Worm (Caenorhabditis elegans) whole organism, L2 larva: Measurements from ENCODE around the gene M04G7.2.

ENCODE experiments used
- C34F6.9 ChIP-seq: fragments of 150-350 bp; optimal IDR thresholded peaks from 2 replicates; lab custom pipeline; 2014; ENCODE audit warnings: missing biosample characterization, missing genetic modification characterization
- ZK546.5 ChIP-seq: sonication (generic microtip); optimal IDR thresholded peaks from 2 replicates; lab custom pipeline; 2017; ENCODE audit warnings: missing biosample characterization, missing genetic modification characterization
- egl-27 ChIP-seq: sonication (generic microtip); optimal IDR thresholded peaks from 3 replicates; lab custom pipeline; 2017; ENCODE audit warnings: missing biosample characterization, missing genetic modification reagents, missing genetic modification characterization
- lin-13 ChIP-seq: fragments of 150-350 bp; optimal IDR thresholded peaks from 2 replicates; lab custom pipeline; 2014; ENCODE audit warnings: missing biosample characterization, missing genetic modification reagents, missing genetic modification characterization
- nhr-11 ChIP-seq: fragments of 150-350 bp; optimal IDR thresholded peaks from 2 replicates; lab custom pipeline; 2014; ENCODE audit warnings: missing biosample characterization, missing genetic modification characterization
- nhr-129 ChIP-seq: fragments of 150-350 bp; optimal IDR thresholded peaks from 2 replicates; lab custom pipeline; 2014; ENCODE audit warnings: missing biosample characterization, missing genetic modification characterization
- nhr-6 ChIP-seq: fragments of 150-350 bp; optimal IDR thresholded peaks from 2 replicates; lab custom pipeline; 2014; ENCODE audit warnings: missing biosample characterization, missing genetic modification characterization
- unc-62 ChIP-seq: fragments of 150-350 bp; optimal IDR thresholded peaks from 2 replicates; lab custom pipeline; 2014; ENCODE audit warnings: missing biosample characterization, missing genetic modification reagents, missing genetic modification characterization
- zag-1 ChIP-seq: fragments of 150-350 bp; optimal IDR thresholded peaks from 2 replicates; lab custom pipeline; 2014; ENCODE audit warnings: missing biosample characterization, missing genetic modification characterization

DNA sequence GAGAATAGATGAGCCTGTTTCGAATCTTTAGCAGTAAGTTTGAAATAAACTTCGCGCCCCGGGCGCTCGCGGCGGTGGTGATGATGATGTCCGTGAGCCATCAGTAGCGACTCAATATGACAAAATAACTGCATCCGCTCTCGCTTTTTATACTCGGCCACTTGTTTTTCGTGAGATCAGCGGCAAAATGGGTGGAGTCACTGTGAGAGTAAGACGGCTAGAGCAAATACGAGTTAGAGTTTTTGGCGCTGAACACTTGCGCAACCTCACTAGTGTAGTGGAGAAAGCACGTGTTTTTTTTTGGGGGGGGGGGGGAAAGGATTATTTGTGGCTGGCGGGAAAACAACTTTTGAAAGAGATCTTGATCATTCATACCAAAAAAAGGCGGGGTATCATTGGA is 45.6 kb upstream of the M04G7.2 start, which contains the start of gene W03G1.5:
- TF ChIP-seq unc-62 (GFP tag; lab: Kevin White, UChicago), result no peak
- no peak for TF ChIP-seq zag-1 (tag; lab: Kevin White, UChicago)
- no peak for TF ChIP-seq nhr-11 (tag; lab: Kevin White, UChicago)
- no peak for TF ChIP-seq nhr-129 (tag; lab: Kevin White, UChicago)
- no peak for TF ChIP-seq nhr-6 (tag; lab: Kevin White, UChicago)
- no peak for TF ChIP-seq egl-27 (tag; lab: Kevin White, UChicago)
- TF ChIP-seq lin-13 (GFP tag; lab: Kevin White, UChicago), result no peak
- TF ChIP-seq C34F6.9, result no peak
- no peak for TF ChIP-seq ZK546.5 (tag; lab: Kevin White, UChicago)
